Worm (Caenorhabditis elegans) whole organism, mixed stage, embryonic: ENCODE results near the gene elp-1.

Experiments
- ceh-39 ChIP-seq: fragments of 150-350 bp; optimal IDR thresholded peaks from 2 replicates; lab custom pipeline; 2014; ENCODE audit warnings: missing biosample characterization, missing genetic modification characterization
- mls-2 ChIP-seq: sonication (generic microtip); optimal IDR thresholded peaks from 2 replicates; lab custom pipeline; 2016; ENCODE audit warnings: mild to moderate bottlenecking, missing genetic modification characterization, moderate library complexity, missing compliant biosample characterization
- nhr-12 ChIP-seq: fragments of 150-350 bp; optimal IDR thresholded peaks from 2 replicates; lab custom pipeline; 2014; ENCODE audit warnings: missing biosample characterization, missing genetic modification characterization
- nhr-76 ChIP-seq: sonication (generic microtip); optimal IDR thresholded peaks from 2 replicates; lab custom pipeline; 2017; ENCODE audit warnings: missing biosample characterization, missing genetic modification characterization
- snpc-4 ChIP-seq: fragments of 150-350 bp; optimal IDR thresholded peaks from 2 replicates; lab custom pipeline; 2014; ENCODE audit warnings: missing biosample characterization, missing genetic modification characterization
- unc-39 ChIP-seq: fragments of 150-350 bp; optimal IDR thresholded peaks from 2 replicates; lab custom pipeline; 2014; ENCODE audit warnings: missing biosample characterization, missing genetic modification characterization
- unc-62 ChIP-seq: fragments of 150-350 bp; optimal IDR thresholded peaks from 2 replicates; lab custom pipeline; 2014; ENCODE audit warnings: missing biosample characterization, missing genetic modification reagents, missing genetic modification characterization

DNA sequence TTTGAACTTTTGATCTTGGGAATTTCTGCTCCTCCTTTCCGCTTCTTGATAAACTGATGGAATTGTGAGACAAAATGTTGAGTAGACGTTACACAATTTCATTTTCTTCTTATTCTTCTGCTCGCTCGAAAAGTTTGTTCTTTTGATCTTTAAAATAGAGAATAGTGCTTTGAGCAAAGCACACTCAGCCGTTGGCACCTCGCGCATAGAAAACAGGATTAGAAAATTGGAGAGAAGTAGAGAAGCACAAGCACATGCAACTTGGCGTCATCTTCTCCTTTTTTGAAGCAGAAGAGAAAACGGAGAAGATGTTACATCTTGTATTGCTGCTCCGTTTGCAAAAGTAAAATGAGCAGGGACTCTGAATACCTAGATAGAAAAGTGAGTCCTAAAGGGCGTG is 12.2 kb upstream of the elp-1 start:
- TF ChIP-seq nhr-12 (tag; lab: Kevin White, UChicago) (no peak), mls-2 (tag; lab: Kevin White, UChicago) (no peak), nhr-76 (tag; lab: Kevin White, UChicago) (no peak), snpc-4 (tag; lab: Kevin White, UChicago) (no peak), unc-39 (no peak), ceh-39 (no peak), unc-62 (GFP tag; lab: Kevin White, UChicago) (peak; percentile 30)
